Fruit fly (Drosophila melanogaster): ENCODE measurements around the gene ssp6.
A peak's percentile ranks its signal among the peaks of the same experiment; 100 is the strongest.

The ssp6 gene

DNA sequence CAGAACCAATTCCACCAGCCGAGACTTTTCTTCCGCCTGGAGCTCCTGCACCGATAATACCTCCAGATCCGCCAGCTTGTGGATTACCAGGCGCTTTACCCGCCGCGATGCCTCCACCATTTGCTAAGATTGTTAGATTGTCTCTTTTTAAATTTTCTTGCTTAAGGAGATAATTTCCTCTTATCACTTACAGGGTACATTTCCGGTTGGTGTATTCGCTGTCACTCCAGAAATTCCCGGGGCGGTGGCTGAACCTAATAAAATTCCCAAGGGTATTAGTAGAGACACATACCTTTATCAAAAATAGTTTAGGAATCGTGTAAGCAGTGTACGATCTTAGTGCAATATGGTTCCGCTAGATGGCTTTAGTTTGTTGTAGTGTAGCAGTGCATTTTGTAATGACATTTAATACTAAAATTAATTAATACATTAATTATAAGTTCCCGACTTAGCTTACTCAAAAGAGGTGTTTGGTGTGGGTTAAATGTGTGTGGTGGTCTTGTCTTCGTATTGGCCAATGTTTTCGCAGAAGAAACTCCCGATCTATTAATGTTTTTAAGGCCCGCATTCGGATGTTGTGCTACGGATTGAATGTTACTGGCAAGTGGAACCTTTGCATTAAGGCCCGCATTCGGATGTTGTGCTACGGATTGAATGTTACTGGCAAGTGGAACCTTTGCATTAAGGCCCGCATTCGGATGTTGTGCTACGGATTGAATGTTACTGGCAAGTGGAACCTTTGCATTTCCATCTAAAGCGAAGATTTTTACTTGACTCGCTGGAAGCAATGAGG lies 48.3 kb downstream of the ssp6 start (continued):
- no peak for TF ChIP-seq Gsc (GFP tag; IDR thresholded peaks at IDR 0.05)
- TF ChIP-seq sd (tag; optimal IDR thresholded peaks at IDR 0.05): peak; percentile 10
- no peak for TF ChIP-seq Scr (GFP tag; IDR thresholded peaks at IDR 0.05; ENCODE audit: partially characterized antibody)
- TF ChIP-seq fru (optimal IDR thresholded peaks at IDR 0.05): no peak
- TF ChIP-seq prd (optimal IDR thresholded peaks at IDR 0.05): peak in 1 of 2 experiments; percentile 5
- TF ChIP-seq prd (GFP tag; IDR thresholded peaks at IDR 0.05): no peak
- peak; percentile 71 for TF ChIP-seq CG9727 (GFP tag; optimal IDR thresholded peaks at IDR 0.05)
- no peak for TF ChIP-seq inv (GFP tag; IDR thresholded peaks at IDR 0.05; ENCODE audit: partially characterized antibody)
- peak; percentile 94 for TF ChIP-seq MTF-1 (GFP tag; optimal IDR thresholded peaks at IDR 0.05; ENCODE audit: borderline replicate concordance)
- no peak for TF ChIP-seq Dip3 (GFP tag; optimal IDR thresholded peaks at IDR 0.05)
- TF ChIP-seq CG32767 (GFP tag; IDR thresholded peaks at IDR 0.05): peak; percentile 70; the same call in 1 of the 2 replicates
- TF ChIP-seq CG15601 (tag; optimal IDR thresholded peaks at IDR 0.05): peak; percentile 53
- TF ChIP-seq CG15011 (GFP tag; optimal IDR thresholded peaks at IDR 0.05): peak; percentile 71
- peak; percentile 61 for TF ChIP-seq ap (GFP tag; IDR thresholded peaks at IDR 0.05)
- peak; percentile 50 for TF ChIP-seq tio (GFP tag; optimal IDR thresholded peaks at IDR 0.05)
- peak; percentile 92 for TF ChIP-seq Side (GFP tag; optimal IDR thresholded peaks at IDR 0.05)
- peak; percentile 45 for TF ChIP-seq Nf-YB (GFP tag; optimal IDR thresholded peaks at IDR 0.05)
- TF ChIP-seq CG1602 (GFP tag; optimal IDR thresholded peaks at IDR 0.05): no peak
- TF ChIP-seq usp (GFP tag; optimal IDR thresholded peaks at IDR 0.05): no peak
- TF ChIP-seq CG11695 (GFP tag; IDR thresholded peaks at IDR 0.05): peak; percentile 81
- TF ChIP-seq CG6272 (GFP tag; IDR thresholded peaks at IDR 0.05): peak; percentile 55
- TF ChIP-seq GATAe (GFP tag; conservative IDR thresholded peaks at IDR 0.05): no peak
- TF ChIP-seq CG12155 (GFP tag; optimal IDR thresholded peaks at IDR 0.05): peak; percentile 59
- TF ChIP-seq Doc2 (GFP tag; IDR thresholded peaks at IDR 0.05): no peak
- TF ChIP-seq Antp (GFP tag; optimal IDR thresholded peaks at IDR 0.05): peak; percentile 50
- TF ChIP-seq Max (GFP tag; optimal IDR thresholded peaks at IDR 0.05): peak; percentile 40
- TF ChIP-seq Atf6 (GFP tag; IDR thresholded peaks at IDR 0.05): peak; percentile 71
- TF ChIP-seq CG9215 (GFP tag; IDR thresholded peaks at IDR 0.05): peak; percentile 28; the same call in 1 of the 2 replicates
- TF ChIP-seq CG17829 (tag; optimal IDR thresholded peaks at IDR 0.05): peak; percentile 69
- peak; percentile 79 for TF ChIP-seq CG14050 (GFP tag; IDR thresholded peaks at IDR 0.05)
- TF ChIP-seq CG6689 (GFP tag; IDR thresholded peaks at IDR 0.05): peak; percentile 66
- peak; percentile 23 for TF ChIP-seq NC2α (GFP tag; optimal IDR thresholded peaks at IDR 0.05)
- TF ChIP-seq CG7271 (tag; optimal IDR thresholded peaks at IDR 0.05): peak; percentile 87
- no peak for TF ChIP-seq CG17612 (GFP tag; IDR thresholded peaks at IDR 0.05)
- no peak for TF ChIP-seq CG2129 (GFP tag; IDR thresholded peaks at IDR 0.05; ENCODE audit: partially characterized antibody)
- TF ChIP-seq Oaz (GFP tag; IDR thresholded peaks at IDR 0.05): peak; percentile 59
- TF ChIP-seq CG17361 (GFP tag; IDR thresholded peaks at IDR 0.05): peak; percentile 66
- TF ChIP-seq CoRest (tag; optimal IDR thresholded peaks at IDR 0.05): peak; percentile 39
- no peak for TF ChIP-seq aop (GFP tag; IDR thresholded peaks at IDR 0.05)
- TF ChIP-seq CG14441 (GFP tag; IDR thresholded peaks at IDR 0.05): peak; percentile 72
- peak; percentile 77 for TF ChIP-seq CG17359 (tag; optimal IDR thresholded peaks at IDR 0.05)
- TF ChIP-seq CG4707 (GFP tag; optimal IDR thresholded peaks at IDR 0.05): peak; percentile 83
- TF ChIP-seq CG3163 (GFP tag; optimal IDR thresholded peaks at IDR 0.05): peak; percentile 4
- no peak for TF ChIP-seq CG15479 (GFP tag; optimal IDR thresholded peaks at IDR 0.05)
- peak; percentile 79 for TF ChIP-seq CG11247 (GFP tag; IDR thresholded peaks at IDR 0.05)
- TF ChIP-seq hbn (GFP tag; IDR thresholded peaks at IDR 0.05; ENCODE audit: partially characterized antibody): no peak
- TF ChIP-seq grau (tag; optimal IDR thresholded peaks at IDR 0.05): peak; percentile 52
- peak; percentile 65 for TF ChIP-seq ems (GFP tag; optimal IDR thresholded peaks at IDR 0.05)
- no peak for TF ChIP-seq ato (GFP tag; IDR thresholded peaks at IDR 0.05; ENCODE audit: partially characterized antibody)
- TF ChIP-seq btn (GFP tag; optimal IDR thresholded peaks at IDR 0.05): peak; percentile 52

Measured in whole organism, embryonic.